Fruit fly (Drosophila melanogaster) whole organism, embryonic: Measurements from ENCODE around the gene CG6126.
A peak's percentile ranks its signal among the peaks of the same experiment; 100 is the strongest.

Source experiments
- BtbVII ChIP-seq: fragments of 200-800 bp; sonication (Bioruptor generic); optimal IDR thresholded peaks from 3 replicates; lab custom pipeline; 2017; ENCODE audit warnings: missing biosample characterization, mild to moderate bottlenecking, missing genetic modification characterization
- CG11085 ChIP-seq: fragments of 200-800 bp; sonication (Bioruptor generic); IDR thresholded peaks from 2 replicates; pipeline ENCODE4 v1.3.6; 2022; ENCODE audit warnings: missing biosample characterization, missing genetic modification characterization
- CG11695 ChIP-seq: fragments of 200-800 bp; sonication (Bioruptor generic); IDR thresholded peaks from 3 replicates; pipeline ENCODE4 v1.3.6; 2022; ENCODE audit warnings: missing biosample characterization, missing genetic modification characterization
- CG14860 ChIP-seq: fragments of 200-800 bp; sonication (Bioruptor generic); IDR thresholded peaks from 3 replicates; pipeline ENCODE4 v1.3.6; 2022; ENCODE audit warnings: missing biosample characterization, missing genetic modification characterization; ENCODE audit not compliant: partially characterized antibody
- CG15269 ChIP-seq: fragments of 200-800 bp; sonication (Bioruptor generic); optimal IDR thresholded peaks from 2 replicates; lab custom pipeline; 2018; ENCODE audit warnings: missing biosample characterization, mild to moderate bottlenecking, missing genetic modification characterization, moderate library complexity
- CG17385 ChIP-seq: fragments of 200-800 bp; sonication (Bioruptor generic); optimal IDR thresholded peaks from 3 replicates; lab custom pipeline; 2018; ENCODE audit warnings: missing biosample characterization, mild to moderate bottlenecking, missing genetic modification characterization
- CG18476 ChIP-seq: fragments of 200-800 bp; sonication (Bioruptor generic); optimal IDR thresholded peaks from 2 replicates; lab custom pipeline; 2016; ENCODE audit warnings: missing biosample characterization, mild to moderate bottlenecking, missing genetic modification characterization
- CG2199 ChIP-seq: fragments of 200-800 bp; sonication (Bioruptor generic); IDR thresholded peaks from 3 replicates; pipeline ENCODE4 v1.3.6; 2022; ENCODE audit warnings: missing biosample characterization, missing genetic modification characterization
- CG3065 ChIP-seq: fragments of 200-800 bp; sonication (Bioruptor generic); optimal IDR thresholded peaks from 2 replicates; lab custom pipeline; 2016; ENCODE audit warnings: missing biosample characterization, missing genetic modification characterization
- CG34422 ChIP-seq: fragments of 200-800 bp; sonication (Bioruptor generic); IDR thresholded peaks from 3 replicates; pipeline ENCODE4 v1.3.6; 2022; ENCODE audit warnings: missing biosample characterization, missing genetic modification characterization
- CG5180 ChIP-seq: fragments of 200-800 bp; sonication (Bioruptor generic); optimal IDR thresholded peaks from 3 replicates; lab custom pipeline; 2017; ENCODE audit warnings: missing biosample characterization, missing genetic modification characterization, mild to moderate bottlenecking, moderate library complexity, missing genetic modification reagents
- CG6272 ChIP-seq: fragments of 200-800 bp; sonication (Bioruptor generic); IDR thresholded peaks from 2 replicates; pipeline ENCODE4 v1.3.6; 2022; ENCODE audit warnings: missing biosample characterization, missing genetic modification characterization
- CG6765 ChIP-seq: fragments of 200-800 bp; sonication (Bioruptor generic); optimal IDR thresholded peaks from 3 replicates; lab custom pipeline; 2017; ENCODE audit warnings: missing biosample characterization, mild to moderate bottlenecking, missing genetic modification characterization
- CG7928 ChIP-seq: fragments of 200-800 bp; sonication (Bioruptor generic); optimal IDR thresholded peaks from 2 replicates; lab custom pipeline; 2017; ENCODE audit warnings: missing biosample characterization, mild to moderate bottlenecking, missing genetic modification characterization
- CG9876 ChIP-seq: fragments of 200-800 bp; sonication (Bioruptor generic); optimal IDR thresholded peaks from 2 replicates; lab custom pipeline; 2016; ENCODE audit warnings: missing biosample characterization, missing genetic modification characterization
- Camta ChIP-seq: fragments of 200-800 bp; sonication (Bioruptor generic); optimal IDR thresholded peaks from 2 replicates; lab custom pipeline; 2016; ENCODE audit warnings: missing biosample characterization, missing genetic modification characterization
- CkIIα-i1 ChIP-seq: fragments of 200-800 bp; sonication (Bioruptor generic); IDR thresholded peaks from 2 replicates; pipeline ENCODE4 v1.3.6; 2022; ENCODE audit warnings: missing biosample characterization, missing genetic modification characterization
- Fer3 ChIP-seq: fragments of 200-800 bp; sonication (Bioruptor generic); optimal IDR thresholded peaks from 2 replicates; lab custom pipeline; 2018; ENCODE audit warnings: missing biosample characterization, mild to moderate bottlenecking, missing genetic modification characterization, moderate library complexity
- H2.0 ChIP-seq: fragments of 200-800 bp; sonication (Bioruptor generic); IDR thresholded peaks from 2 replicates; pipeline ENCODE4 v1.3.6; 2022; ENCODE audit warnings: missing biosample characterization, missing genetic modification characterization
- HLHmδ ChIP-seq: fragments of 200-800 bp; sonication (Bioruptor generic); optimal IDR thresholded peaks from 2 replicates; lab custom pipeline; 2018; ENCODE audit warnings: missing biosample characterization, mild to moderate bottlenecking, missing genetic modification characterization, moderate library complexity
- Jarid2 ChIP-seq: fragments of 200-800 bp; sonication (Bioruptor generic); optimal IDR thresholded peaks from 3 replicates; lab custom pipeline; 2017; ENCODE audit warnings: mild to moderate bottlenecking, missing biosample characterization, missing genetic modification reagents, missing genetic modification characterization
- NFAT ChIP-seq: fragments of 200-800 bp; sonication (Bioruptor generic); IDR thresholded peaks from 2 replicates; pipeline ENCODE4 v1.3.6; 2022; ENCODE audit warnings: missing biosample characterization, missing genetic modification characterization
- NK7.1 ChIP-seq: fragments of 200-800 bp; sonication (Bioruptor generic); optimal IDR thresholded peaks from 3 replicates; lab custom pipeline; 2016; ENCODE audit warnings: missing biosample characterization, missing genetic modification characterization
- Sin3A ChIP-seq: fragments of >200 bp; optimal IDR thresholded peaks from 2 replicates; lab custom pipeline; 2018
- Sry-δ ChIP-seq: fragments of 200-800 bp; sonication (Bioruptor generic); optimal IDR thresholded peaks from 2 replicates; lab custom pipeline; 2016; ENCODE audit warnings: missing biosample characterization, missing genetic modification characterization
- Tbp ChIP-seq: fragments of >200 bp; optimal IDR thresholded peaks from 2 replicates; lab custom pipeline; 2018; ENCODE audit warnings: missing biosample characterization, missing genetic modification characterization
- abd-A ChIP-seq: fragments of 200-800 bp; sonication (Bioruptor generic); optimal IDR thresholded peaks from 3 replicates; lab custom pipeline; 2019; ENCODE audit warnings: missing biosample characterization, mild to moderate bottlenecking, missing genetic modification characterization, moderate library complexity
- aop ChIP-seq: fragments of 200-800 bp; sonication (Bioruptor generic); IDR thresholded peaks from 2 replicates; pipeline ENCODE4 v1.3.6; 2022; ENCODE audit warnings: missing biosample characterization, missing genetic modification characterization
- az2 ChIP-seq: fragments of 200-800 bp; sonication (Bioruptor generic); optimal IDR thresholded peaks from 3 replicates; lab custom pipeline; 2016; ENCODE audit warnings: missing biosample characterization, missing genetic modification characterization
- bsh ChIP-seq, 2 experiments: fragments of 200-800 bp; sonication (Bioruptor generic); optimal IDR thresholded peaks; 2 replicates each; lab custom pipeline; 2017 to 2018; ENCODE audit warnings: mild to moderate bottlenecking in 2 of 2, missing biosample characterization in 2 of 2, missing genetic modification characterization in 2 of 2, moderate library complexity in 1 of 2
- cad ChIP-seq: fragments of >200 bp; optimal IDR thresholded peaks from 2 replicates; lab custom pipeline; 2017; ENCODE audit warnings: missing biosample characterization, missing genetic modification characterization
- crc ChIP-seq: fragments of 200-800 bp; sonication (Bioruptor generic); optimal IDR thresholded peaks from 2 replicates; lab custom pipeline; 2016; ENCODE audit warnings: missing biosample characterization, missing genetic modification characterization
- da ChIP-seq: fragments of 200-800 bp; sonication (Bioruptor generic); optimal IDR thresholded peaks from 2 replicates; lab custom pipeline; 2016; ENCODE audit warnings: missing biosample characterization, missing genetic modification characterization
- dpn ChIP-seq, 2 experiments: fragments of 200-800 bp; sonication (Bioruptor generic); optimal IDR thresholded peaks; 3 replicates each; lab custom pipeline; 2016; ENCODE audit warnings: missing biosample characterization in 2 of 2, missing genetic modification characterization in 2 of 2
- ems ChIP-seq: fragments of 200-800 bp; sonication (Bioruptor generic); optimal IDR thresholded peaks from 3 replicates; lab custom pipeline; 2016; ENCODE audit warnings: missing biosample characterization, missing genetic modification characterization
- en ChIP-seq: fragments of 200-800 bp; sonication (Bioruptor generic); optimal IDR thresholded peaks from 2 replicates; lab custom pipeline; 2016; ENCODE audit warnings: missing biosample characterization, missing genetic modification characterization
- exex ChIP-seq: fragments of 200-800 bp; sonication (Bioruptor generic); optimal IDR thresholded peaks from 4 replicates; lab custom pipeline; 2018; ENCODE audit warnings: missing biosample characterization, mild to moderate bottlenecking, missing genetic modification characterization, moderate library complexity
- grau ChIP-seq: fragments of 200-800 bp; optimal IDR thresholded peaks from 3 replicates; lab custom pipeline; 2019; ENCODE audit warnings: missing biosample characterization, mild to moderate bottlenecking, missing genetic modification characterization, moderate library complexity
- gt ChIP-seq: fragments of 200-800 bp; sonication (Bioruptor generic); IDR thresholded peaks from 2 replicates; pipeline ENCODE4 v1.3.6; 2022; ENCODE audit warnings: missing biosample characterization, missing genetic modification characterization
- jing ChIP-seq: fragments of 200-800 bp; sonication (Bioruptor generic); optimal IDR thresholded peaks from 2 replicates; lab custom pipeline; 2018; ENCODE audit warnings: missing biosample characterization, mild to moderate bottlenecking, missing genetic modification characterization
- kay ChIP-seq: fragments of 200-800 bp; sonication (Bioruptor generic); optimal IDR thresholded peaks from 2 replicates; lab custom pipeline; 2016; ENCODE audit warnings: missing biosample characterization, missing genetic modification characterization
- ken ChIP-seq: fragments of 200-800 bp; sonication (Bioruptor generic); IDR thresholded peaks from 3 replicates; pipeline ENCODE4 v1.3.6; 2022; ENCODE audit warnings: missing biosample characterization, missing genetic modification characterization
- nom ChIP-seq: fragments of 200-800 bp; sonication (Bioruptor generic); optimal IDR thresholded peaks from 2 replicates; lab custom pipeline; 2017; ENCODE audit warnings: missing biosample characterization, missing genetic modification characterization, mild to moderate bottlenecking, moderate library complexity, missing genetic modification reagents
- p53 ChIP-seq: fragments of 200-800 bp; sonication (Bioruptor generic); optimal IDR thresholded peaks from 2 replicates; lab custom pipeline; 2016; ENCODE audit warnings: missing biosample characterization, missing genetic modification characterization
- pzg ChIP-seq: fragments of 200-800 bp; sonication (Bioruptor generic); optimal IDR thresholded peaks from 3 replicates; lab custom pipeline; 2018; ENCODE audit warnings: missing biosample characterization, mild to moderate bottlenecking, missing genetic modification characterization, moderate library complexity
- ranshi ChIP-seq: fragments of 200-800 bp; sonication (Bioruptor generic); IDR thresholded peaks from 2 replicates; pipeline ENCODE4 v1.3.6; 2022; ENCODE audit warnings: missing biosample characterization, missing genetic modification characterization
- sc ChIP-seq, 3 experiments: fragments of >200 bp in 2 of 3; fragments of 200-800 bp in 1 of 3; sonication (Bioruptor generic) in 1 of 3; optimal IDR thresholded peaks; 2 replicates in 2 of 3; 3 replicates in 1 of 3; lab custom pipeline; 2017; ENCODE audit warnings: mild to moderate bottlenecking in 1 of 3, missing biosample characterization in 1 of 3, missing genetic modification characterization in 1 of 3, missing genetic modification reagents in 1 of 3
- ttk ChIP-seq: fragments of 200-800 bp; sonication (Bioruptor generic); IDR thresholded peaks from 2 replicates; pipeline ENCODE4 v2.1.2; 2022; ENCODE audit warnings: missing biosample characterization, missing genetic modification characterization
- zen2 ChIP-seq: fragments of 200-800 bp; sonication (Bioruptor generic); IDR thresholded peaks from 3 replicates; pipeline ENCODE4 v1.3.6; 2022; ENCODE audit warnings: missing biosample characterization, missing genetic modification characterization; ENCODE audit not compliant: partially characterized antibody
- zfh2 ChIP-seq: fragments of 200-800 bp; sonication (Bioruptor generic); optimal IDR thresholded peaks from 2 replicates; lab custom pipeline; 2016; ENCODE audit warnings: missing biosample characterization, missing genetic modification characterization

The CG6126 gene

dm6 chr3R:16235941-16236712 lies 33.2 kb upstream of the CG6126 start (continued):
- peak; percentile 90 for TF ChIP-seq grau
- TF ChIP-seq zen2 (GFP tag; lab: Robert Waterston, UW), result no peak
- TF ChIP-seq da (GFP tag; lab: Kevin White, UChicago), result peak; percentile 33
- peak; percentile 87 for TF ChIP-seq az2
- TF ChIP-seq CG17385 (GFP tag; lab: Kevin White, UChicago), result peak; percentile 73
- peak; percentile 86 for TF ChIP-seq CG5180
- no peak for TF ChIP-seq Sry-δ (GFP tag; lab: Kevin White, UChicago)
- no peak for TF ChIP-seq CG34422 (GFP tag; lab: Robert Waterston, UW)
- TF ChIP-seq CG9876 (GFP tag; lab: Kevin White, UChicago), result no peak
- no peak for TF ChIP-seq H2.0 (GFP tag; lab: Robert Waterston, UW)
- peak; percentile 65 for TF ChIP-seq CG3065 (GFP tag; lab: Kevin White, UChicago)
- TF ChIP-seq CG6765, result peak; percentile 94
- TF ChIP-seq Sin3A, result no peak
- no peak for TF ChIP-seq ken (GFP tag; lab: Robert Waterston, UW)
- no peak for TF ChIP-seq crc (GFP tag; lab: Kevin White, UChicago)
- TF ChIP-seq CG7928 (GFP tag; lab: Kevin White, UChicago), result peak; percentile 41
- TF ChIP-seq aop (GFP tag; lab: Robert Waterston, UW), result no peak
- no peak for TF ChIP-seq cad
- TF ChIP-seq ttk (GFP tag; lab: Robert Waterston, UW), result no peak
- TF ChIP-seq Jarid2, result peak; percentile 64
- TF ChIP-seq p53 (GFP tag; lab: Kevin White, UChicago), result no peak
- no peak for TF ChIP-seq CG11085 (GFP tag; lab: Robert Waterston, UW)
- peak; percentile 63 for TF ChIP-seq nom (GFP tag; lab: Kevin White, UChicago)
- TF ChIP-seq kay (GFP tag; lab: Kevin White, UChicago), result no peak
- TF ChIP-seq jing (GFP tag; lab: Kevin White, UChicago), result peak; percentile 69
- peak; percentile 33 for TF ChIP-seq ems
- TF ChIP-seq abd-A (tag; lab: Kevin White, UChicago), result no peak
- peak; percentile 82 for TF ChIP-seq zfh2 (GFP tag; lab: Kevin White, UChicago)
- no peak for TF ChIP-seq sc (optimal IDR thresholded peaks at IDR 0.05; lab: Kevin White, UChicago)
- peak; percentile 96 for TF ChIP-seq sc (GFP tag; optimal IDR thresholded peaks at IDR 0.05; lab: Kevin White, UChicago)
- TF ChIP-seq Fer3 (tag; lab: Kevin White, UChicago), result peak; percentile 77
- no peak for TF ChIP-seq ranshi (GFP tag; lab: Robert Waterston, UW)
- TF ChIP-seq HLHmδ (GFP tag; lab: Kevin White, UChicago), result peak; percentile 88
- peak; percentile 91 for TF ChIP-seq CG15269 (tag; lab: Kevin White, UChicago)
- peak; percentile 76 for TF ChIP-seq CG6272 (GFP tag; lab: Robert Waterston, UW)
- TF ChIP-seq Tbp, result no peak
- no peak for TF ChIP-seq exex (tag; lab: Kevin White, UChicago)
- TF ChIP-seq en (GFP tag; lab: Kevin White, UChicago), result no peak
- TF ChIP-seq pzg (GFP tag; lab: Kevin White, UChicago), result no peak
- TF ChIP-seq NFAT, result no peak
- no peak for TF ChIP-seq CG14860
- no peak for TF ChIP-seq gt (GFP tag; lab: Robert Waterston, UW)
- TF ChIP-seq bsh (GFP tag; optimal IDR thresholded peaks at IDR 0.05; lab: Kevin White, UChicago), result peak; percentile 84 to 88
- no peak for TF ChIP-seq NK7.1 (GFP tag; lab: Kevin White, UChicago)
- no peak for TF ChIP-seq CG11695 (GFP tag; lab: Robert Waterston, UW)
- TF ChIP-seq CG2199 (GFP tag; lab: Robert Waterston, UW), result no peak
- TF ChIP-seq dpn (GFP tag; optimal IDR thresholded peaks at IDR 0.05; lab: Kevin White, UChicago), result peak in 1 of 2 experiments; percentile 78
- peak; percentile 92 for TF ChIP-seq BtbVII (GFP tag; lab: Kevin White, UChicago)
- TF ChIP-seq CkIIα-i1 (GFP tag; lab: Robert Waterston, UW), result no peak
- peak; percentile 79 for TF ChIP-seq CG18476 (GFP tag; lab: Kevin White, UChicago)
- peak; percentile 37 for TF ChIP-seq Camta (GFP tag; lab: Kevin White, UChicago)
